Fruit fly (Drosophila melanogaster): ENCODE measurements around the gene CG32246.
A peak's percentile ranks its signal among the peaks of the same experiment; 100 is the strongest.

DNA sequence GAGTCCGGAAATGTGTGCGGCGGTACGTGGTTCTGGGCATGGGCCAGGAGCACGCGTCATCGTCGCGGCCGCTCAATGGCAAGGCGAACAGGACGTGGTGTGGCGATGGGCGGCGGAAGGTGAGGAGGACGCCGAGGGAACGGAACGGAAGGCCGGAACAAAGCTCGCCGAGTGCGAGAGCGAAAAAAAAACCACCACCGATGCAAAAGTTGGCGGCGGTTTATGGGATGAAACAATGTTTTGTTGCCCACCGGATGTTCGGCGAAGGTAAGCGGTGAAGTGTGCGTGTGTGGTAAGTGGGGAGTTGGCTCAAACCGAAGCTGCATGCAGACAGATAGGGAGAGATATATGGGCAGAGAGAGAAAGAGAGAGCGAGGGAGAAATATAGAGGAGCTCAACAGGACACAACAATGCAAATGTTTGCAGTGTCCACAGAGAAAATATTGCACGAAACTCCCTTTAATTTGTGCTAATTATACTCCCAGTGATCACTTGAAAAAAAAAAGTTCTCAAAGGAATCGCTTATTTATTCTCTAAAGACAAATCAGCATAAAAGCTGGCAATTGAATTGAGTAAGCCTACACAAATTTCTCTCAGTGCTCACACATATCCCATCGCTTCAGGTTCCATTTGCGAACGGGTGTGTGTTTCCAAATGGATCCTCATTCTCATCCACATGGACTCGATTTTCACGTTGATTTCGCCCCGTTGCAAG, 1.4 kb upstream of the CG32246 start:
- TF ChIP-seq CG34406 (GFP tag; optimal IDR thresholded peaks at IDR 0.05) (peak; percentile 18), Hr39 (GFP tag; optimal IDR thresholded peaks at IDR 0.05) (peak; percentile 61), svp (GFP tag) (peak; percentile 87), CG6854 (GFP tag; optimal IDR thresholded peaks at IDR 0.05) (no peak), CG1621 (tag; optimal IDR thresholded peaks at IDR 0.05) (peak; percentile 47), CG8319 (GFP tag; optimal IDR thresholded peaks at IDR 0.05) (peak; percentile 37), lz (GFP tag; optimal IDR thresholded peaks at IDR 0.05) (peak; percentile 53), CG10669 (GFP tag; optimal IDR thresholded peaks at IDR 0.05) (peak; percentile 53), acj6 (GFP tag; optimal IDR thresholded peaks at IDR 0.05) (peak; percentile 62), fd85E (GFP tag; optimal IDR thresholded peaks at IDR 0.05) (no peak), fkh (GFP tag; optimal IDR thresholded peaks at IDR 0.05) (no peak), Hr4 (GFP tag; optimal IDR thresholded peaks at IDR 0.05) (peak; percentile 12)

Data from whole organism, prepupa.